Fruit fly (Drosophila melanogaster): ENCODE measurements around the gene CG13085.

CG13085 gene

dm6 chr2L:19401914-19402313 lies 21.9 kb upstream of the CG13085 start:
- TF ChIP-seq ey (GFP tag; optimal IDR thresholded peaks at IDR 0.05) (no peak), rgr (GFP tag; optimal IDR thresholded peaks at IDR 0.05) (peak; percentile 33), h (GFP tag; optimal IDR thresholded peaks at IDR 0.05) (peak; percentile 33)

dm6 chr2L:19402667-19403066 lies 21.2 kb upstream of the CG13085 start:
- TF ChIP-seq GATAd (GFP tag; optimal IDR thresholded peaks at IDR 0.05) (no peak), fru (GFP tag; optimal IDR thresholded peaks at IDR 0.05) (no peak), h (GFP tag; optimal IDR thresholded peaks at IDR 0.05) (no peak), tai (GFP tag; optimal IDR thresholded peaks at IDR 0.05) (no peak)

- TF ChIP-seq sv (GFP tag; optimal IDR thresholded peaks at IDR 0.05) (no peak), Hnf4 (GFP tag; optimal IDR thresholded peaks at IDR 0.05) (no peak)
These were observed 20.5 kb upstream of the CG13085 start for dm6 chr2L:19403398-19403797.

- TF ChIP-seq Hnf4 (GFP tag; optimal IDR thresholded peaks at IDR 0.05) (no peak), Hr78 (GFP tag; optimal IDR thresholded peaks at IDR 0.05) (no peak), dl (GFP tag; optimal IDR thresholded peaks at IDR 0.05; ENCODE audit: insufficient read depth in 1 of 2, partially characterized antibody in 2 of 2) (no peak), Hr83 (GFP tag; optimal IDR thresholded peaks at IDR 0.05; ENCODE audit: poor library complexity, severe bottlenecking) (no peak), Dfd (GFP tag; optimal IDR thresholded peaks at IDR 0.05) (no peak), Abd-B (GFP tag; optimal IDR thresholded peaks at IDR 0.05) (no peak), lola (GFP tag; optimal IDR thresholded peaks at IDR 0.05) (no peak), sage (GFP tag; optimal IDR thresholded peaks at IDR 0.05) (no peak), Dif (GFP tag; optimal IDR thresholded peaks at IDR 0.05; ENCODE audit: partially characterized antibody) (no peak), h (GFP tag; optimal IDR thresholded peaks at IDR 0.05) (no peak), brk (GFP tag; optimal IDR thresholded peaks at IDR 0.05) (no peak)
These were observed 19.0 kb upstream of the CG13085 start for dm6 chr2L:19404804-19405203.

- TF ChIP-seq Hr78 (GFP tag; optimal IDR thresholded peaks at IDR 0.05) (no peak), dsf (GFP tag; optimal IDR thresholded peaks at IDR 0.05; ENCODE audit: borderline replicate concordance) (no peak)
These were observed 18.0 kb upstream of the CG13085 start for dm6 chr2L:19405685-19406357.

- TF ChIP-seq sage (GFP tag; optimal IDR thresholded peaks at IDR 0.05): no peak
- no peak for TF ChIP-seq Rel (GFP tag; optimal IDR thresholded peaks at IDR 0.05)
- TF ChIP-seq Rel (tag; optimal IDR thresholded peaks at IDR 0.05): no peak
- TF ChIP-seq dsf (GFP tag; optimal IDR thresholded peaks at IDR 0.05; ENCODE audit: borderline replicate concordance): no peak
- TF ChIP-seq CG32264 (GFP tag; optimal IDR thresholded peaks at IDR 0.05): no peak
- no peak for TF ChIP-seq Sp1 (GFP tag; optimal IDR thresholded peaks at IDR 0.05)
- no peak for TF ChIP-seq Dfd (GFP tag; optimal IDR thresholded peaks at IDR 0.05)
- TF ChIP-seq lola (GFP tag; optimal IDR thresholded peaks at IDR 0.05): no peak
- no peak for TF ChIP-seq Jra (GFP tag; optimal IDR thresholded peaks at IDR 0.05)
- no peak for TF ChIP-seq psq (GFP tag; optimal IDR thresholded peaks at IDR 0.05)
- no peak for TF ChIP-seq tai (GFP tag; optimal IDR thresholded peaks at IDR 0.05)
- no peak for TF ChIP-seq pan (optimal IDR thresholded peaks at IDR 0.05)
- no peak for TF ChIP-seq h (GFP tag; optimal IDR thresholded peaks at IDR 0.05)
- TF ChIP-seq ey (GFP tag; optimal IDR thresholded peaks at IDR 0.05): no peak
- TF ChIP-seq OdsH (GFP tag; optimal IDR thresholded peaks at IDR 0.05): no peak
- no peak for TF ChIP-seq fru (GFP tag; optimal IDR thresholded peaks at IDR 0.05)
- no peak for TF ChIP-seq Abd-B (GFP tag; optimal IDR thresholded peaks at IDR 0.05)
These were observed 17.4 kb upstream of the CG13085 start for dm6 chr2L:19406419-19406818.

- TF ChIP-seq fru (GFP tag; optimal IDR thresholded peaks at IDR 0.05) (no peak), woc (GFP tag; optimal IDR thresholded peaks at IDR 0.05) (no peak), pan (optimal IDR thresholded peaks at IDR 0.05) (no peak), Jra (GFP tag; optimal IDR thresholded peaks at IDR 0.05) (no peak), N (GFP tag; optimal IDR thresholded peaks at IDR 0.05) (no peak), HLH106 (tag; optimal IDR thresholded peaks at IDR 0.05) (no peak), Rel (GFP tag; optimal IDR thresholded peaks at IDR 0.05) (no peak), Rel (tag; optimal IDR thresholded peaks at IDR 0.05) (no peak), CrebA (GFP tag; optimal IDR thresholded peaks at IDR 0.05; ENCODE audit: borderline replicate concordance) (no peak), Hr78 (GFP tag; optimal IDR thresholded peaks at IDR 0.05) (no peak), OdsH (GFP tag; optimal IDR thresholded peaks at IDR 0.05) (no peak), usp (GFP tag; optimal IDR thresholded peaks at IDR 0.05) (no peak), Hr83 (GFP tag; optimal IDR thresholded peaks at IDR 0.05; ENCODE audit: poor library complexity, severe bottlenecking) (no peak), psq (GFP tag; optimal IDR thresholded peaks at IDR 0.05) (no peak), CG9705 (GFP tag; optimal IDR thresholded peaks at IDR 0.05) (no peak), Sp1 (GFP tag; optimal IDR thresholded peaks at IDR 0.05) (no peak), Vsx2 (GFP tag; optimal IDR thresholded peaks at IDR 0.05; ENCODE audit: partially characterized antibody) (no peak), Myc (optimal IDR thresholded peaks at IDR 0.05) (no peak), br (GFP tag; optimal IDR thresholded peaks at IDR 0.05) (no peak), sv (GFP tag; optimal IDR thresholded peaks at IDR 0.05) (no peak)
These were observed 11.9 kb upstream of the CG13085 start for dm6 chr2L:19411966-19412365.
